Worm (Caenorhabditis elegans) whole organism, late embryonic: Measurements from ENCODE around the gene C07A9.10.

Source experiments
- ama-1 ChIP-seq: fragments of 150-350 bp; optimal IDR thresholded peaks from 2 replicates; lab custom pipeline; 2014
- ceh-19 ChIP-seq: fragments of 200-800 bp; sonication (Bioruptor generic); optimal IDR thresholded peaks from 2 replicates; lab custom pipeline; 2018; ENCODE audit warnings: mild to moderate bottlenecking, missing genetic modification characterization, missing compliant biosample characterization
- ceh-45 ChIP-seq: fragments of 200-800 bp; sonication (Bioruptor generic); IDR thresholded peaks from 2 replicates; pipeline ENCODE4 v1.3.6; 2022; ENCODE audit warnings: missing genetic modification reagents, missing genetic modification characterization, missing compliant biosample characterization
- che-1 ChIP-seq: sonication (generic microtip); optimal IDR thresholded peaks from 2 replicates; lab custom pipeline; 2016; ENCODE audit warnings: mild to moderate bottlenecking, missing genetic modification characterization, missing compliant biosample characterization
- fkh-10 ChIP-seq: fragments of 150-350 bp; optimal IDR thresholded peaks from 2 replicates; lab custom pipeline; 2014; ENCODE audit warnings: missing biosample characterization, missing genetic modification reagents, missing genetic modification characterization
- fkh-6 ChIP-seq: sonication (generic microtip); optimal IDR thresholded peaks from 2 replicates; lab custom pipeline; 2016; ENCODE audit warnings: missing genetic modification characterization, missing compliant biosample characterization
- madf-2 ChIP-seq: sonication (generic microtip); optimal IDR thresholded peaks from 2 replicates; lab custom pipeline; 2017; ENCODE audit warnings: missing genetic modification characterization, missing compliant biosample characterization
- unc-86 ChIP-seq: sonication (generic microtip); optimal IDR thresholded peaks from 2 replicates; lab custom pipeline; 2016; ENCODE audit warnings: missing genetic modification characterization, missing compliant biosample characterization

DNA sequence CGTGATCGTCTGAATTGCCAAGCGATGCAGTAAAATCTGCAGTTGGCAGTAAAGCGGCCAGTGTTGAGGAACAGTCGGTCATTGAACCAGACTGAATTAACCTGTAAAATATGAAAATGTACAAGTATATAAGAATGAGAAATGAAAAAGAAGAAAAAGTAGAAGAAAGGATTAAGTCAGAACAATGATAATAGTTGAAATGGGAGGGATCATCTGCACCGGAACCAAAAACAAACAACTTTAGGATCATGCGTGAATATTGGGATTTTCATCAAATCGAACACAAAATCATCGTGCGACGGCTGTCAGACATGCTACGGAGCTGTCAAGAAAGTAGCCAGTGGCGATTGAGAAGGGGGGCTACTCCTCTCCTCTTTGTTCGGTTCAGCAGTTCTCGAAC, 48.8 kb downstream of the C07A9.10 start, which contains the start of gene gei-13:
- no peak for TF ChIP-seq ama-1 (lab: Kevin White, UChicago)
- no peak for TF ChIP-seq che-1 (tag; lab: Kevin White, UChicago)
- TF ChIP-seq madf-2 = no peak
- TF ChIP-seq unc-86 (tag; lab: Kevin White, UChicago) = no peak
- no peak for TF ChIP-seq ceh-45
- no peak for TF ChIP-seq ceh-19 (GFP tag; lab: Kevin White, UChicago)
- no peak for TF ChIP-seq fkh-10 (GFP tag; lab: Kevin White, UChicago)
- no peak for TF ChIP-seq fkh-6 (tag; lab: Kevin White, UChicago)
